Worm (Caenorhabditis elegans): ENCODE measurements around the gene trip-4.

The trip-4 gene

ce11 chrII:15084170-15084569 lies 45.0 kb downstream of the trip-4 start, which contains the start of gene Y53F4B.20:
Gene Y53F4B.20 (plus strand): TSS chrII:15084470.
- TF ChIP-seq zag-1 (tag; optimal IDR thresholded peaks at IDR 0.05) (no peak), nhr-85 (tag) (peak; percentile 9)

- TF ChIP-seq nhr-77 (tag; optimal IDR thresholded peaks at IDR 0.05) (peak; percentile 24), nhr-76 (tag; optimal IDR thresholded peaks at IDR 0.05) (no peak), unc-86 (tag; optimal IDR thresholded peaks at IDR 0.05) (peak; percentile 68), lin-39 (tag; optimal IDR thresholded peaks at IDR 0.05) (peak; percentile 46), alr-1 (tag; optimal IDR thresholded peaks at IDR 0.05; ENCODE audit: borderline replicate concordance) (no peak), C34B4.2 (tag; optimal IDR thresholded peaks at IDR 0.05) (no peak), hlh-17 (GFP tag; optimal IDR thresholded peaks at IDR 0.05; ENCODE audit: borderline replicate concordance) (no peak), ama-1 (optimal IDR thresholded peaks at IDR 0.05) (no peak), irx-1 (tag; optimal IDR thresholded peaks at IDR 0.05) (peak; percentile 95), C16A3.4 (tag; optimal IDR thresholded peaks at IDR 0.05) (no peak), lin-13 (GFP tag; optimal IDR thresholded peaks at IDR 0.05) (peak; percentile 19), skn-1 (tag; optimal IDR thresholded peaks at IDR 0.05) (peak; percentile 12), ceh-8 (GFP tag; optimal IDR thresholded peaks at IDR 0.05) (no peak), nhr-237 (tag; optimal IDR thresholded peaks at IDR 0.05) (no peak), jun-1 (tag; optimal IDR thresholded peaks at IDR 0.05) (no peak), ztf-4 (tag; optimal IDR thresholded peaks at IDR 0.05) (no peak), rnt-1 (tag; optimal IDR thresholded peaks at IDR 0.05) (peak; percentile 96), egl-27 (tag; optimal IDR thresholded peaks at IDR 0.05) (no peak), dsc-1 (tag; optimal IDR thresholded peaks at IDR 0.05) (peak; percentile 92), fkh-4 (tag; optimal IDR thresholded peaks at IDR 0.05; ENCODE audit: borderline replicate concordance) (peak; percentile 96), zag-1 (tag; optimal IDR thresholded peaks at IDR 0.05) (no peak), Y116A8C.19 (tag; optimal IDR thresholded peaks at IDR 0.05; ENCODE audit: borderline replicate concordance) (peak; percentile 51), tbx-2 (tag; optimal IDR thresholded peaks at IDR 0.05) (peak; percentile 87), mef-2 (tag; optimal IDR thresholded peaks at IDR 0.05) (no peak), nhr-84 (tag; optimal IDR thresholded peaks at IDR 0.05) (no peak), nhr-19 (GFP tag; conservative IDR thresholded peaks at IDR 0.05) (peak; percentile 79), nhr-12 (tag; optimal IDR thresholded peaks at IDR 0.05) (no peak), nhr-11 (tag; optimal IDR thresholded peaks at IDR 0.05) (no peak), mep-1 (tag; optimal IDR thresholded peaks at IDR 0.05) (peak; percentile 53), nhr-20 (tag; optimal IDR thresholded peaks at IDR 0.05) (peak; percentile 84), lir-3 (tag; optimal IDR thresholded peaks at IDR 0.05; ENCODE audit: poor library complexity) (peak; percentile 95), efl-3 (GFP tag; optimal IDR thresholded peaks at IDR 0.05) (peak; percentile 24), pag-3 (tag; optimal IDR thresholded peaks at IDR 0.05; ENCODE audit: borderline replicate concordance, insufficient read depth) (no peak), sox-4 (tag; optimal IDR thresholded peaks at IDR 0.05) (peak; percentile 89), ceh-90 (tag; optimal IDR thresholded peaks at IDR 0.05) (peak; percentile 97), ceh-63 (GFP tag; optimal IDR thresholded peaks at IDR 0.05) (no peak), vab-15 (tag; optimal IDR thresholded peaks at IDR 0.05) (peak; percentile 91), aha-1 (tag; optimal IDR thresholded peaks at IDR 0.05) (no peak), unc-98 (GFP tag; IDR thresholded peaks at IDR 0.05) (peak; percentile 63), ztf-11 (tag; optimal IDR thresholded peaks at IDR 0.05) (peak in 1 of 2 experiments; percentile 94), unc-30 (tag; optimal IDR thresholded peaks at IDR 0.05) (no peak), dpl-1 (GFP tag; optimal IDR thresholded peaks at IDR 0.05) (peak; percentile 89 to 93 (median 93)), sptf-1 (tag; optimal IDR thresholded peaks at IDR 0.05) (no peak), xbp-1 (tag; optimal IDR thresholded peaks at IDR 0.05) (peak; percentile 83), unc-62 (GFP tag; optimal IDR thresholded peaks at IDR 0.05) (no peak), hpl-2 (GFP tag; optimal IDR thresholded peaks at IDR 0.05) (no peak), F16B12.6 (tag; optimal IDR thresholded peaks at IDR 0.05) (peak; percentile 3), ceh-88 (GFP tag; IDR thresholded peaks at IDR 0.05) (peak; percentile 33; the same call in 1 of the 2 replicates)
Measured at ce11 chrII:15089086-15089895, 50.1 kb downstream of the trip-4 start.

Data from whole organism, L1 larva.